Fruit fly (Drosophila melanogaster) whole organism, embryonic: Measurements from ENCODE around the gene CG6693.

Experiments
- CG10267 ChIP-seq: fragments of 200-800 bp; sonication (Bioruptor generic); optimal IDR thresholded peaks from 2 replicates; lab custom pipeline; 2018; ENCODE audit warnings: missing biosample characterization, mild to moderate bottlenecking, missing genetic modification characterization, moderate library complexity
- CG11723 ChIP-seq: fragments of 200-800 bp; sonication (Bioruptor generic); optimal IDR thresholded peaks from 2 replicates; lab custom pipeline; 2017; ENCODE audit warnings: missing biosample characterization, mild to moderate bottlenecking, missing genetic modification characterization
- CG12299 ChIP-seq: fragments of 200-800 bp; sonication (Bioruptor generic); optimal IDR thresholded peaks from 2 replicates; lab custom pipeline; 2018; ENCODE audit warnings: missing biosample characterization, mild to moderate bottlenecking, missing genetic modification characterization
- CG1233 ChIP-seq: fragments of 200-800 bp; sonication (Bioruptor generic); optimal IDR thresholded peaks from 4 replicates; lab custom pipeline; 2018; ENCODE audit warnings: missing biosample characterization, mild to moderate bottlenecking, missing genetic modification characterization
- CG13775 ChIP-seq: fragments of 200-800 bp; sonication (Bioruptor generic); optimal IDR thresholded peaks from 3 replicates; lab custom pipeline; 2017; ENCODE audit warnings: missing biosample characterization, mild to moderate bottlenecking, missing genetic modification characterization
- CG14014 ChIP-seq: fragments of 200-800 bp; sonication (Bioruptor generic); IDR thresholded peaks from 2 replicates; pipeline ENCODE4 v1.3.6; 2022; ENCODE audit warnings: missing biosample characterization, missing genetic modification characterization
- CG14050 ChIP-seq: fragments of 200-800 bp; sonication (Bioruptor generic); IDR thresholded peaks from 3 replicates; pipeline ENCODE4 v1.3.6; 2022; ENCODE audit warnings: missing biosample characterization, missing genetic modification characterization
- CG14860 ChIP-seq: fragments of 200-800 bp; sonication (Bioruptor generic); IDR thresholded peaks from 3 replicates; pipeline ENCODE4 v1.3.6; 2022; ENCODE audit warnings: missing biosample characterization, missing genetic modification characterization; ENCODE audit not compliant: partially characterized antibody
- CG14965 ChIP-seq: fragments of 200-800 bp; sonication (Bioruptor generic); optimal IDR thresholded peaks from 2 replicates; lab custom pipeline; 2016; ENCODE audit warnings: missing biosample characterization, missing genetic modification characterization, borderline replicate concordance
- CG15269 ChIP-seq: fragments of 200-800 bp; sonication (Bioruptor generic); optimal IDR thresholded peaks from 2 replicates; lab custom pipeline; 2018; ENCODE audit warnings: missing biosample characterization, mild to moderate bottlenecking, missing genetic modification characterization, moderate library complexity
- CG15479 ChIP-seq: fragments of 200-800 bp; sonication (Bioruptor generic); optimal IDR thresholded peaks from 3 replicates; lab custom pipeline; 2019; ENCODE audit warnings: missing biosample characterization, mild to moderate bottlenecking, missing genetic modification characterization, moderate library complexity
- CG17361 ChIP-seq: fragments of 200-800 bp; sonication (Bioruptor generic); IDR thresholded peaks from 3 replicates; pipeline ENCODE4 v1.3.6; 2022; ENCODE audit warnings: missing biosample characterization, missing genetic modification characterization
- CG1832 ChIP-seq: fragments of 200-800 bp; sonication (Bioruptor generic); optimal IDR thresholded peaks from 2 replicates; lab custom pipeline; 2017; ENCODE audit warnings: missing biosample characterization, mild to moderate bottlenecking, missing genetic modification characterization, inconsistent platforms
- CG18619 ChIP-seq: fragments of 200-800 bp; sonication (Bioruptor generic); optimal IDR thresholded peaks from 3 replicates; lab custom pipeline; 2017; ENCODE audit warnings: missing biosample characterization, mild to moderate bottlenecking, missing genetic modification characterization
- CG2129 ChIP-seq: fragments of 200-800 bp; sonication (Bioruptor generic); IDR thresholded peaks from 2 replicates; pipeline ENCODE4 v1.3.6; 2022; ENCODE audit warnings: missing biosample characterization, missing genetic modification characterization; ENCODE audit not compliant: partially characterized antibody
- CG30020 ChIP-seq: fragments of 200-800 bp; optimal IDR thresholded peaks from 2 replicates; lab custom pipeline; 2019; ENCODE audit warnings: missing biosample characterization, mild to moderate bottlenecking, missing genetic modification characterization, moderate library complexity
- CG6654 ChIP-seq: fragments of 200-800 bp; sonication (Bioruptor generic); optimal IDR thresholded peaks from 2 replicates; lab custom pipeline; 2017; ENCODE audit warnings: missing biosample characterization, mild to moderate bottlenecking, missing genetic modification characterization
- CG6683 ChIP-seq: fragments of 200-800 bp; sonication (Bioruptor generic); optimal IDR thresholded peaks from 2 replicates; lab custom pipeline; 2017; ENCODE audit warnings: missing biosample characterization, mild to moderate bottlenecking, missing genetic modification characterization, missing genetic modification reagents
- CG6791 ChIP-seq: fragments of 200-800 bp; sonication (Bioruptor generic); IDR thresholded peaks from 3 replicates; pipeline ENCODE4 v1.3.6; 2022; ENCODE audit warnings: missing biosample characterization, missing genetic modification characterization; ENCODE audit not compliant: partially characterized antibody
- CG7745 ChIP-seq: fragments of 200-800 bp; sonication (Bioruptor generic); optimal IDR thresholded peaks from 2 replicates; lab custom pipeline; 2018; ENCODE audit warnings: missing biosample characterization, mild to moderate bottlenecking, missing genetic modification characterization, moderate library complexity
- CG8359 ChIP-seq: fragments of 200-800 bp; sonication (Bioruptor generic); optimal IDR thresholded peaks from 2 replicates; lab custom pipeline; 2017; ENCODE audit warnings: missing biosample characterization, mild to moderate bottlenecking, missing genetic modification characterization, borderline replicate concordance
- Dip2 ChIP-seq: fragments of 200-800 bp; sonication (Bioruptor generic); IDR thresholded peaks from 2 replicates; pipeline ENCODE4 v1.3.6; 2022; ENCODE audit warnings: missing biosample characterization, missing genetic modification characterization
- Fer1 ChIP-seq: fragments of 200-800 bp; sonication (Bioruptor generic); optimal IDR thresholded peaks from 2 replicates; lab custom pipeline; 2017; ENCODE audit warnings: missing biosample characterization, mild to moderate bottlenecking, missing genetic modification characterization
- Gug ChIP-seq: fragments of 200-800 bp; sonication (Bioruptor generic); IDR thresholded peaks from 4 replicates; pipeline ENCODE4 v1.3.6; 2022; ENCODE audit warnings: missing biosample characterization, missing genetic modification characterization
- HmgD ChIP-seq: fragments of 200-800 bp; sonication (Bioruptor generic); optimal IDR thresholded peaks from 3 replicates; lab custom pipeline; 2016; ENCODE audit warnings: missing biosample characterization, missing genetic modification characterization
- Mes4 ChIP-seq: fragments of 200-800 bp; sonication (Bioruptor generic); optimal IDR thresholded peaks from 2 replicates; lab custom pipeline; 2016; ENCODE audit warnings: missing biosample characterization, missing genetic modification characterization
- Mrtf ChIP-seq: fragments of 200-800 bp; sonication (Bioruptor generic); IDR thresholded peaks from 3 replicates; pipeline ENCODE4 v1.3.6; 2022; ENCODE audit warnings: missing biosample characterization, missing genetic modification characterization
- NFAT ChIP-seq: fragments of 200-800 bp; sonication (Bioruptor generic); IDR thresholded peaks from 2 replicates; pipeline ENCODE4 v1.3.6; 2022; ENCODE audit warnings: missing biosample characterization, missing genetic modification characterization
- NfI ChIP-seq: fragments of 200-800 bp; sonication (Bioruptor generic); optimal IDR thresholded peaks from 3 replicates; lab custom pipeline; 2018; ENCODE audit warnings: missing biosample characterization, mild to moderate bottlenecking, missing genetic modification characterization, moderate library complexity
- Six4 ChIP-seq: fragments of 200-800 bp; sonication (Bioruptor generic); optimal IDR thresholded peaks from 2 replicates; lab custom pipeline; 2016; ENCODE audit warnings: missing biosample characterization, missing genetic modification characterization
- Ssrp ChIP-seq: fragments of 200-800 bp; sonication (Bioruptor generic); optimal IDR thresholded peaks from 2 replicates; lab custom pipeline; 2018; ENCODE audit warnings: missing biosample characterization, mild to moderate bottlenecking, missing genetic modification characterization, moderate library complexity
- Vsx1 ChIP-seq: fragments of 200-800 bp; sonication (Bioruptor generic); optimal IDR thresholded peaks from 2 replicates; lab custom pipeline; 2017; ENCODE audit warnings: missing biosample characterization, mild to moderate bottlenecking, missing genetic modification characterization, missing genetic modification reagents
- Xrp1 ChIP-seq: fragments of 200-800 bp; sonication (Bioruptor generic); IDR thresholded peaks from 2 replicates; pipeline ENCODE4 v1.3.6; 2022; ENCODE audit warnings: missing biosample characterization, missing genetic modification characterization
- ac ChIP-seq: fragments of 200-800 bp; sonication (Bioruptor generic); optimal IDR thresholded peaks from 3 replicates; lab custom pipeline; 2017; ENCODE audit warnings: missing biosample characterization, mild to moderate bottlenecking, missing genetic modification characterization
- ap ChIP-seq: fragments of 200-800 bp; sonication (Bioruptor generic); IDR thresholded peaks from 2 replicates; pipeline ENCODE4 v1.3.6; 2022; ENCODE audit warnings: missing biosample characterization, missing genetic modification characterization
- cad ChIP-seq: fragments of >200 bp; optimal IDR thresholded peaks from 2 replicates; lab custom pipeline; 2017; ENCODE audit warnings: missing biosample characterization, missing genetic modification characterization
- cato ChIP-seq: fragments of 200-800 bp; sonication (Bioruptor generic); optimal IDR thresholded peaks from 2 replicates; lab custom pipeline; 2016; ENCODE audit warnings: missing biosample characterization, missing genetic modification characterization, borderline replicate concordance
- crp ChIP-seq, 2 experiments: fragments of 200-800 bp; sonication (Bioruptor generic); optimal IDR thresholded peaks; 2 replicates in 1 of 2; 3 replicates in 1 of 2; lab custom pipeline; 2017; ENCODE audit warnings: missing biosample characterization in 2 of 2, missing genetic modification characterization in 2 of 2, mild to moderate bottlenecking in 1 of 2, moderate library complexity in 1 of 2
- esg ChIP-seq: fragments of 200-800 bp; sonication (Bioruptor generic); conservative IDR thresholded peaks from 2 replicates; pipeline ENCODE4 v1.3.6; 2022; ENCODE audit warnings: missing biosample characterization, missing genetic modification characterization
- fd102C ChIP-seq: fragments of 200-800 bp; sonication (Bioruptor generic); optimal IDR thresholded peaks from 2 replicates; lab custom pipeline; 2018; ENCODE audit warnings: missing biosample characterization, mild to moderate bottlenecking, missing genetic modification characterization, moderate library complexity
- ftz-f1 ChIP-seq: fragments of 200-800 bp; sonication (Bioruptor generic); optimal IDR thresholded peaks from 2 replicates; lab custom pipeline; 2016; ENCODE audit warnings: missing biosample characterization, missing genetic modification characterization
- lov ChIP-seq, 2 experiments: fragments of 200-800 bp in 1 of 2; fragments of >200 bp in 1 of 2; sonication (Bioruptor generic) in 1 of 2; IDR thresholded peaks in 1 of 2; optimal IDR thresholded peaks in 1 of 2; 2 replicates in 1 of 2; 3 replicates in 1 of 2; pipeline versions ENCODE4 v1.3.6 to Lab custom; 2017 to 2022; ENCODE audit warnings: missing biosample characterization in 1 of 2, missing genetic modification characterization in 1 of 2
- oc ChIP-seq: fragments of 200-800 bp; sonication (Bioruptor generic); optimal IDR thresholded peaks from 2 replicates; lab custom pipeline; 2018; ENCODE audit warnings: missing biosample characterization, mild to moderate bottlenecking, missing genetic modification characterization, moderate library complexity
- pita ChIP-seq: fragments of 200-800 bp; sonication (Bioruptor generic); optimal IDR thresholded peaks from 2 replicates; lab custom pipeline; 2017; ENCODE audit warnings: missing biosample characterization, mild to moderate bottlenecking, missing genetic modification characterization
- repo ChIP-seq: fragments of 200-800 bp; sonication (Bioruptor generic); optimal IDR thresholded peaks from 2 replicates; lab custom pipeline; 2016; ENCODE audit warnings: missing biosample characterization, missing genetic modification characterization
- slbo ChIP-seq: fragments of 200-800 bp; sonication (Bioruptor generic); IDR thresholded peaks from 2 replicates; pipeline ENCODE4 v1.3.6; 2022; ENCODE audit warnings: missing biosample characterization, missing genetic modification characterization
- tgo ChIP-seq: fragments of 200-800 bp; sonication (Bioruptor generic); IDR thresholded peaks from 3 replicates; pipeline ENCODE4 v1.3.6; 2022; ENCODE audit warnings: missing biosample characterization, missing genetic modification characterization
- tx ChIP-seq: fragments of 200-800 bp; sonication (Bioruptor generic); optimal IDR thresholded peaks from 2 replicates; lab custom pipeline; 2016; ENCODE audit warnings: missing biosample characterization, missing genetic modification characterization
- zfh1 ChIP-seq: fragments of 200-800 bp; sonication (Bioruptor generic); IDR thresholded peaks from 3 replicates; pipeline ENCODE4 v1.3.6; 2022; ENCODE audit warnings: missing biosample characterization, missing genetic modification characterization

CG6693 gene

DNA sequence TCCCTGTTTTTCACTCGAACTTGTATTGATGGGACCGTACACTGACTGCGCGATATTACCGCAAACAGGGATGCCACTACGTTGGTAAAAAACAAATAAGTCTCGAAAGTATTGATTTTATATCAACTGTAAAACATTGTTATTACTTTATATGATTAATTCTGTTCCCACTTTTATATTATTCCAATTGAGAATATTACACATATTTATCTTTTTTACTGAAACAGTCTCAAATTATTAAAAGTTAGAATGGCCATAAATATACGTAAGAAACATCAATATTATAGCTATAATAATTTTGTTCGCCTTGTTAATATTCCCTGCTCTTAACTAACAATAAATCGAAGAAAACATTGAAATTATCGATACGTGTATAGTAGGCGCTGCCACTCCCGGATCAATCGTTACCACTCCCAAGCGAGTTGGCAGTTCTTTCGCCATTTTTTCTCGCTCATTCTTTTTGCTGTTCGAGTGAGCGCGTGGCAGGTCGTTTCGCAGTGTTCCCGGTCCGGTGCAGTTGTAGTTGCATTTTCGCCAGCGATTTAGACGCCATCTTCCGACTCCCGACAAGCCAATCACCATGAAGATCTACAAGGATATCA, 11.5 kb downstream of the CG6693 start, which contains the start of the genes SdhC and Tctp (continued):
- TF ChIP-seq fd102C (GFP tag; lab: Kevin White, UChicago) = no peak
- TF ChIP-seq CG12299 (tag; lab: Kevin White, UChicago) = peak; percentile 46
- no peak for TF ChIP-seq CG14965 (GFP tag; lab: Kevin White, UChicago)
- TF ChIP-seq CG8359 (GFP tag; lab: Kevin White, UChicago) = no peak
- TF ChIP-seq Mes4 (GFP tag; lab: Kevin White, UChicago) = no peak
- no peak for TF ChIP-seq repo
- no peak for TF ChIP-seq Mrtf (GFP tag; lab: Robert Waterston, UW)
- peak; percentile 51 for TF ChIP-seq CG15269 (tag; lab: Kevin White, UChicago)
- peak; percentile 13 for TF ChIP-seq CG1233 (GFP tag; lab: Kevin White, UChicago)
- TF ChIP-seq CG17361 = peak; percentile 79
- TF ChIP-seq Six4 (GFP tag; lab: Kevin White, UChicago) = peak; percentile 38
- peak; percentile 50 for TF ChIP-seq Fer1 (GFP tag; lab: Kevin White, UChicago)
- TF ChIP-seq Gug = no peak; the same call in 3 of the 4 replicates
- TF ChIP-seq NFAT = peak; percentile 33; the same call in 1 of the 2 replicates
- no peak for TF ChIP-seq tgo
- TF ChIP-seq NfI (GFP tag; lab: Kevin White, UChicago) = peak; percentile 38
- no peak for TF ChIP-seq CG11723 (GFP tag; lab: Kevin White, UChicago)
- TF ChIP-seq CG7745 (tag; lab: Kevin White, UChicago) = no peak
- TF ChIP-seq tx (GFP tag; lab: Kevin White, UChicago) = no peak
- no peak for TF ChIP-seq cad (GFP tag; lab: Kevin White, UChicago)
- TF ChIP-seq CG18619 (GFP tag; lab: Kevin White, UChicago) = peak; percentile 20
- TF ChIP-seq ap (GFP tag; lab: Robert Waterston, UW) = no peak
- TF ChIP-seq CG14014 (GFP tag; lab: Robert Waterston, UW) = no peak
- TF ChIP-seq CG6683 (GFP tag; lab: Kevin White, UChicago) = no peak
- TF ChIP-seq CG13775 (GFP tag; lab: Kevin White, UChicago) = peak; percentile 53
- TF ChIP-seq CG10267 (tag; lab: Kevin White, UChicago) = peak; percentile 76
- TF ChIP-seq pita (GFP tag; lab: Kevin White, UChicago) = no peak
- TF ChIP-seq CG6791 = peak; percentile 62
- TF ChIP-seq CG14860 (GFP tag; lab: Robert Waterston, UW) = no peak
- TF ChIP-seq CG6654 (GFP tag; lab: Kevin White, UChicago) = no peak
- no peak; the same call in 2 of the 3 replicates for TF ChIP-seq zfh1
- no peak for TF ChIP-seq cato (GFP tag; lab: Kevin White, UChicago)
- no peak for TF ChIP-seq oc (tag; lab: Kevin White, UChicago)
- TF ChIP-seq CG15479 (GFP tag; lab: Kevin White, UChicago) = no peak
- peak; percentile 24; the same call in 1 of the 2 replicates for TF ChIP-seq slbo
- no peak for TF ChIP-seq esg (GFP tag; lab: Robert Waterston, UW)
- TF ChIP-seq Vsx1 (GFP tag; lab: Kevin White, UChicago) = peak; percentile 24
- TF ChIP-seq CG14050 (GFP tag; lab: Robert Waterston, UW) = no peak
- no peak for TF ChIP-seq Dip2 (GFP tag; lab: Robert Waterston, UW)
- no peak for TF ChIP-seq Ssrp (tag; lab: Kevin White, UChicago)
- TF ChIP-seq CG2129 = no peak
- no peak for TF ChIP-seq ftz-f1 (GFP tag; lab: Kevin White, UChicago)
- no peak for TF ChIP-seq ac (GFP tag; lab: Kevin White, UChicago)
- no peak for TF ChIP-seq CG1832 (GFP tag; lab: Kevin White, UChicago)
- TF ChIP-seq crp (GFP tag; optimal IDR thresholded peaks at IDR 0.05; lab: Kevin White, UChicago) = peak in 1 of 2 experiments; percentile 23
- TF ChIP-seq CG30020 = peak; percentile 64
- peak; percentile 34 for TF ChIP-seq HmgD (GFP tag; lab: Kevin White, UChicago)
- no peak for TF ChIP-seq lov (optimal IDR thresholded peaks at IDR 0.05; lab: Kevin White, UChicago)
- no peak for TF ChIP-seq lov (GFP tag; IDR thresholded peaks at IDR 0.05; lab: Robert Waterston, UW)
- TF ChIP-seq Xrp1 = no peak; the same call in 1 of the 2 replicates
